Worm (Caenorhabditis elegans): ENCODE measurements around the gene F25F2.1.

DNA sequence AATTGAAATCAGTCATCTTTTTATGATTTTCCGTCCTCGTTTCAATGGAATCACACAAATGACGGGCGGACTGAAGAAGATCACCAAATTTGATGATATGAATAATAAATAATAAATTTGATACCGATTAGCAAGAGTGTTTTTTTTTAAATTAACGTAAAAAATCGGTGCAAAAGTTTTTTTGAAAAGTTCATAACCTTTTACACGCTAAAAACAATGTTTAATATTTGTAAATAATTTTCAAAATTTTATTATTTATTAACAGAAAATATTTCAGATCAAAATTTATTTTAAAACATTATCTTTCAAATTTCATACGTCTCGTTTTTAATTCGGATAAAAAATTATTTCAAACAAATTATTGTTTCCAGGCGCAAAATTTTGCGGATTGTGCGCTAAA, 36.3 kb downstream of the F25F2.1 start, which contains the start of gene M88.3:
- TF ChIP-seq W03F9.2 (tag; optimal IDR thresholded peaks at IDR 0.05) (no peak), him-1 (tag; optimal IDR thresholded peaks at IDR 0.05) (no peak), dao-5 (tag; optimal IDR thresholded peaks at IDR 0.05) (no peak)

All from whole organism, L4/young adult.